Worm (Caenorhabditis elegans) whole organism, L1 larva: ENCODE results near the gene Y47D7A.7.

Source experiments
- C16A3.4 ChIP-seq: fragments of 150-350 bp; optimal IDR thresholded peaks from 2 replicates; lab custom pipeline; 2014; ENCODE audit warnings: missing biosample characterization, missing genetic modification characterization
- efl-1 ChIP-seq, 4 experiments: fragments of 150-350 bp; optimal IDR thresholded peaks in 3 of 4; peaks in 1 of 4; 1 replicate in 1 of 4; 2 replicates in 3 of 4; lab custom pipeline; 2014; ENCODE audit warnings: missing biosample characterization in 2 of 4, missing genetic modification characterization in 2 of 4, missing genetic modification reagents in 2 of 4
- grh-1 ChIP-seq: fragments of 200-800 bp; sonication (Bioruptor generic); IDR thresholded peaks from 2 replicates; pipeline ENCODE4 v1.3.6; 2022; ENCODE audit warnings: missing genetic modification reagents, missing genetic modification characterization, missing compliant biosample characterization
- isw-1 ChIP-seq: fragments of 200-800 bp; sonication (Bioruptor generic); IDR thresholded peaks from 2 replicates; pipeline ENCODE4 v1.3.6; 2022; ENCODE audit warnings: missing genetic modification characterization, missing compliant biosample characterization
- mdl-1 ChIP-seq, 2 experiments: fragments of 150-350 bp; optimal IDR thresholded peaks; 2 replicates each; lab custom pipeline; 2014 to 2017; ENCODE audit warnings: missing biosample characterization in 2 of 2, missing genetic modification characterization in 2 of 2, inconsistent platforms in 1 of 2
- nhr-11 ChIP-seq: fragments of 150-350 bp; optimal IDR thresholded peaks from 2 replicates; lab custom pipeline; 2014; ENCODE audit warnings: missing biosample characterization, missing genetic modification characterization
- nhr-77 ChIP-seq: fragments of 150-350 bp; optimal IDR thresholded peaks from 2 replicates; lab custom pipeline; 2014; ENCODE audit warnings: missing biosample characterization, missing genetic modification characterization
- snpc-4 ChIP-seq: fragments of 150-350 bp; optimal IDR thresholded peaks from 2 replicates; lab custom pipeline; 2014; ENCODE audit warnings: missing biosample characterization, missing genetic modification characterization
- tbx-2 ChIP-seq: sonication (generic microtip); optimal IDR thresholded peaks from 2 replicates; lab custom pipeline; 2016; ENCODE audit warnings: missing genetic modification characterization, missing compliant biosample characterization

DNA sequence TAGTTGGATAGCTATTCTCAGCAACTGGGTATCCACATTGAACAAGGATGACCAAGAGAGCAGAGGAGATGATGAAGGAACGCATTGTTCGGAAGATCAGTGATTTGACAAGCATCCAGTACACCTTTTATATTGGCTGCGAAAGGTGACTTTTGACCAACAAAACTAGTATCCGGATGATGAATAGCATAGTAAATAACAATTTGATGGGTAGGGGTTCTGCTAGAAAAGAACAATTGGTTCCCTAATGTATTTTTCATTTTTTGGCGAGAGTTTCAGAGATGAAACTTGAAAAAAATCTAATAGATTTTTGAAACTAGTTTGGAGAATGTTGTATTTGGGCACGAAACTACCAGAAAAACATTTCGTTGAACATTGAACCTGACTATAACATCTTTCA, 8.5 kb upstream of the Y47D7A.7 start, which contains the start of gene Y47D7A.11:
- TF ChIP-seq tbx-2 (tag; lab: Kevin White, UChicago) (no peak), efl-1 (optimal IDR thresholded peaks at IDR 0.05; lab: Kevin White, UChicago) (no peak), efl-1 (GFP tag; optimal IDR thresholded peaks at IDR 0.05 in 1 of 2; lab: Kevin White, UChicago) (no peak), nhr-77 (tag; lab: Kevin White, UChicago) (no peak), isw-1 (GFP tag; lab: Robert Waterston, UW) (no peak), mdl-1 (tag; optimal IDR thresholded peaks at IDR 0.05; lab: Kevin White, UChicago) (no peak), grh-1 (GFP tag; lab: Robert Waterston, UW) (no peak), C16A3.4 (tag; lab: Kevin White, UChicago) (no peak), snpc-4 (tag; lab: Kevin White, UChicago) (no peak), nhr-11 (tag; lab: Kevin White, UChicago) (no peak)
